Worm (Caenorhabditis elegans) whole organism, mixed stage, embryonic: ENCODE results near the gene odr-4.
A peak's percentile ranks its signal among the peaks of the same experiment; 100 is the strongest.

ENCODE experiments used
- elt-1 ChIP-seq: sonication (generic microtip); optimal IDR thresholded peaks from 2 replicates; lab custom pipeline; 2017; ENCODE audit warnings: missing genetic modification characterization, mild to moderate bottlenecking, missing compliant biosample characterization, antibody characterized with exemption, moderate library complexity, borderline replicate concordance; ENCODE audit not compliant: insufficient read depth
- ham-2 ChIP-seq: fragments of 200-800 bp; sonication (Bioruptor generic); optimal IDR thresholded peaks from 2 replicates; lab custom pipeline; 2018; ENCODE audit warnings: mild to moderate bottlenecking, missing genetic modification characterization, missing compliant biosample characterization
- mab-5 ChIP-seq: fragments of 150-350 bp; optimal IDR thresholded peaks from 2 replicates; lab custom pipeline; 2014; ENCODE audit warnings: missing biosample characterization, missing genetic modification characterization
- mep-1 ChIP-seq: fragments of 150-350 bp; optimal IDR thresholded peaks from 2 replicates; lab custom pipeline; 2017; ENCODE audit warnings: missing biosample characterization, missing genetic modification reagents, missing genetic modification characterization, inconsistent platforms
- nhr-237 ChIP-seq: fragments of 150-350 bp; optimal IDR thresholded peaks from 2 replicates; lab custom pipeline; 2014; ENCODE audit warnings: missing biosample characterization, missing genetic modification characterization
- nhr-28 ChIP-seq: fragments of 150-350 bp; optimal IDR thresholded peaks from 2 replicates; lab custom pipeline; 2014; ENCODE audit warnings: missing biosample characterization, missing genetic modification characterization
- snpc-4 ChIP-seq: fragments of 150-350 bp; optimal IDR thresholded peaks from 2 replicates; lab custom pipeline; 2014; ENCODE audit warnings: missing biosample characterization, missing genetic modification characterization
- ztf-11 ChIP-seq: fragments of 150-350 bp; optimal IDR thresholded peaks from 2 replicates; lab custom pipeline; 2014; ENCODE audit warnings: missing biosample characterization, missing genetic modification characterization

DNA sequence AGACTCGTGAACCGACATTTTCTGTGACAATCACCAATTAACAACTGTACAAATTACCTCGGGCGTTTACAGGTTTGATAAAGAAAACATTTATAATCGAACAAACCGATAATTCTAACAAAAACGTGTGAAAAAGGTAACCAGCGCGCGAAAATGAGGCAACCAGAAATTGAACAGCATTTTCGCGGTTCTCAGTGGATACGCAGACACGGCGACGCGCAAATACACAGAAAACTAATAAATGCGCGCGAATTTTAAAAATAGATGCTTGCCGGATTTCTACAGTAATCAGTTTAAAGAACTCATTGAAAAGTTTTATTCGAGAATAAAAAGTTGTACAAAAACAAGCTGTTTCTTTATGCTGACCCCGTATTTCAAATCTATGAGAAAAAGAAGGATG, 20.6 kb upstream of the odr-4 start, which contains the start of gene isw-1:
- TF ChIP-seq mep-1 = no peak
- TF ChIP-seq ztf-11 (tag; lab: Kevin White, UChicago) = no peak
- TF ChIP-seq nhr-237 (tag; lab: Kevin White, UChicago) = peak; percentile 25
- TF ChIP-seq elt-1 (tag; lab: Kevin White, UChicago) = no peak
- no peak for TF ChIP-seq snpc-4 (tag; lab: Kevin White, UChicago)
- TF ChIP-seq nhr-28 (tag; lab: Kevin White, UChicago) = no peak
- TF ChIP-seq mab-5 (tag; lab: Kevin White, UChicago) = no peak
- TF ChIP-seq ham-2 (GFP tag; lab: Kevin White, UChicago) = no peak
